Comparison of ENCODE assay signal across 6 worm cellular contexts in the genomic region with DNA sequence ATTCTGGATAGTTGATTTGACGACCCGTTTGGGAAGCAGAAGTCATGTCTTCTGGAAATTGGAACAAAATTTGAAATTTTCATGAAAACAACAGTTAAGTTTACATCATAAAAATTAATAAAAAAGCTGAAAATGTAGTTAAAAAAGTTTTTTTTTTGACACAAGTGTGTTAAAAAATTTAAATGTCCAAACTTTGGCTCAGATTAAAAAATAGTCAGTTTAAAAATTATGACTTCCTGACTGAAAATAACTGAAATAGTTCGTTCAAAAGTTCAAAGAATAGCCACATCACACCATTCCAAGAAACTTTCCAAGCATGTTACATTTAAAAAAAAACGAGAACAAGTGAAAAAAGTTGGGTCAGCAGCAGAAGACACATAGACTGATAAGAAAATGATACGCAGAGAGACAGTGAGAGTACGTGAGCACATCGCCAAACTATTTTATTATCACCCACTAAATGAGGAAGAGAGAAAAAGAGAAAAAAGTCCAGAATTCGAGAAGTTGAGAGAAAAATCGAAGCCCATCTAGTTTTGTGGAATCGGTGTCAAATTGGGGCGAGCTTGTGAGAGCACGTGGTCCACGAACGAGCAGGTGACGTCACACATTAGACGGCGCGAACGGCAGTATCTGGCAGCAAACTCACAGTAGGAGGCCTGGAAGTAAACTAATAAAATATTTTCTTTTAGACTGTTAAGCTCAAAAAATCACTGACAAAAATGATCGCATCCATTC.
TF ChIP-seq lines count a peak whose summit lies in the region.

acl-7 (minus strand) TSS at position 51 of the 735 bp plus-strand sequence.

TF ChIP-seq in whole organism, L1 larva, 84 proteins besides CTCF, POLR2A, EP300 and RAD21:
- TF ChIP-seq C04F5.9 (tag; optimal IDR thresholded peaks at IDR 0.05; lab: Kevin White, UChicago), result no peak
- TF ChIP-seq dpl-1 (GFP tag; optimal IDR thresholded peaks at IDR 0.05; lab: Kevin White, UChicago), result no peak
- no peak for TF ChIP-seq C34B4.2 (tag; optimal IDR thresholded peaks at IDR 0.05; lab: Kevin White, UChicago)
- TF ChIP-seq elt-2 (tag; optimal IDR thresholded peaks at IDR 0.05; lab: Kevin White, UChicago), result peak; percentile 42
- TF ChIP-seq sox-4 (tag; optimal IDR thresholded peaks at IDR 0.05; lab: Kevin White, UChicago), result no peak
- TF ChIP-seq lin-15B (tag; optimal IDR thresholded peaks at IDR 0.05; lab: Kevin White, UChicago), result no peak
- no peak for TF ChIP-seq egl-27 (tag; optimal IDR thresholded peaks at IDR 0.05; lab: Kevin White, UChicago)

TF ChIP-seq in whole organism, L2 larva, 48 proteins besides CTCF, POLR2A, EP300 and RAD21:
- TF ChIP-seq fos-1 (tag; optimal IDR thresholded peaks at IDR 0.05; lab: Kevin White, UChicago) (peak; percentile 54), ceh-16 (tag; optimal IDR thresholded peaks at IDR 0.05; lab: Kevin White, UChicago) (no peak), C34F6.9 (tag; optimal IDR thresholded peaks at IDR 0.05; lab: Kevin White, UChicago) (no peak), lsy-2 (tag; optimal IDR thresholded peaks at IDR 0.05; lab: Kevin White, UChicago) (no peak)

TF ChIP-seq in whole organism, L3 larva, 47 proteins besides CTCF, POLR2A, EP300 and RAD21:
- TF ChIP-seq ceh-82 (tag; optimal IDR thresholded peaks at IDR 0.05; lab: Kevin White, UChicago) (no peak), elt-3 (tag; optimal IDR thresholded peaks at IDR 0.05; lab: Kevin White, UChicago) (no peak), ceh-9 (tag; optimal IDR thresholded peaks at IDR 0.05; lab: Kevin White, UChicago) (no peak), elt-2 (tag; optimal IDR thresholded peaks at IDR 0.05; lab: Kevin White, UChicago) (peak; percentile 76), egl-27 (tag; optimal IDR thresholded peaks at IDR 0.05; lab: Kevin White, UChicago) (no peak), tbx-2 (tag; optimal IDR thresholded peaks at IDR 0.05; lab: Kevin White, UChicago) (no peak), eor-1 (tag; optimal IDR thresholded peaks at IDR 0.05; lab: Kevin White, UChicago) (no peak), nfya-1 (tag; optimal IDR thresholded peaks at IDR 0.05; lab: Kevin White, UChicago; ENCODE audit: insufficient read depth) (no peak), nhr-43 (tag; optimal IDR thresholded peaks at IDR 0.05; lab: Kevin White, UChicago; ENCODE audit: poor library complexity, severe bottlenecking) (no peak), ama-1 (optimal IDR thresholded peaks at IDR 0.05; lab: Kevin White, UChicago) (no peak), fkh-10 (GFP tag; optimal IDR thresholded peaks at IDR 0.05; lab: Kevin White, UChicago) (no peak), pqm-1 (tag; optimal IDR thresholded peaks at IDR 0.05; lab: Kevin White, UChicago) (peak; percentile 39), nhr-25 (tag; optimal IDR thresholded peaks at IDR 0.05; lab: Kevin White, UChicago) (no peak), ZK546.5 (tag; optimal IDR thresholded peaks at IDR 0.05; lab: Kevin White, UChicago) (no peak), nhr-76 (tag; optimal IDR thresholded peaks at IDR 0.05; lab: Kevin White, UChicago) (no peak), hmg-11 (tag; optimal IDR thresholded peaks at IDR 0.05; lab: Kevin White, UChicago) (no peak), zag-1 (tag; optimal IDR thresholded peaks at IDR 0.05; lab: Kevin White, UChicago) (no peak)

TF ChIP-seq in whole organism, L4 larva, 104 proteins besides CTCF, POLR2A, EP300 and RAD21:
- no peak for TF ChIP-seq zfp-3 (GFP tag; conservative IDR thresholded peaks at IDR 0.05; lab: Robert Waterston, UW)
- TF ChIP-seq dmd-6 (GFP tag; IDR thresholded peaks at IDR 0.05; lab: Robert Waterston, UW), result peak; percentile 46; the same call in 1 of the 2 replicates
- peak; percentile 55 for TF ChIP-seq dve-1 (tag; optimal IDR thresholded peaks at IDR 0.05; lab: Kevin White, UChicago; ENCODE audit: insufficient read depth)
- peak; percentile 82 for TF ChIP-seq pqm-1 (tag; optimal IDR thresholded peaks at IDR 0.05; lab: Kevin White, UChicago)
- TF ChIP-seq nhr-28 (tag; optimal IDR thresholded peaks at IDR 0.05; lab: Kevin White, UChicago), result peak; percentile 43
- peak; percentile 41 for TF ChIP-seq hlh-30 (tag; optimal IDR thresholded peaks at IDR 0.05; lab: Kevin White, UChicago; ENCODE audit: insufficient read depth)
- TF ChIP-seq daf-16 (GFP tag; optimal IDR thresholded peaks at IDR 0.05; lab: Kevin White, UChicago), result no peak
- TF ChIP-seq daf-16 (tag; optimal IDR thresholded peaks at IDR 0.05; lab: Kevin White, UChicago), result peak; percentile 52
- TF ChIP-seq hlh-11 (tag; optimal IDR thresholded peaks at IDR 0.05; lab: Kevin White, UChicago), result peak; percentile 40
- TF ChIP-seq tag-97 (GFP tag; IDR thresholded peaks at IDR 0.05; lab: Robert Waterston, UW), result no peak
- TF ChIP-seq mdl-1 (tag; optimal IDR thresholded peaks at IDR 0.05; lab: Kevin White, UChicago), result peak in 1 of 2 experiments; percentile 10
- no peak for TF ChIP-seq madf-5 (GFP tag; IDR thresholded peaks at IDR 0.05; lab: Robert Waterston, UW)
- TF ChIP-seq mdt-29 (GFP tag; IDR thresholded peaks at IDR 0.05; lab: Robert Waterston, UW), result peak; percentile 92

TF ChIP-seq in whole organism, late embryonic, 69 proteins besides CTCF, POLR2A, EP300 and RAD21:
- TF ChIP-seq ceh-6 (GFP tag; optimal IDR thresholded peaks at IDR 0.05; lab: Kevin White, UChicago) (no peak), hlh-15 (tag; optimal IDR thresholded peaks at IDR 0.05; lab: Kevin White, UChicago) (no peak), ama-1 (optimal IDR thresholded peaks at IDR 0.05; lab: Kevin White, UChicago) (no peak), pat-9 (tag; optimal IDR thresholded peaks at IDR 0.05; lab: Kevin White, UChicago) (no peak), ceh-45 (GFP tag; IDR thresholded peaks at IDR 0.05; lab: Robert Waterston, UW) (no peak), ceh-18 (tag; optimal IDR thresholded peaks at IDR 0.05; lab: Kevin White, UChicago) (no peak), tbx-2 (tag; optimal IDR thresholded peaks at IDR 0.05; lab: Kevin White, UChicago) (no peak), elt-2 (tag; optimal IDR thresholded peaks at IDR 0.05; lab: Kevin White, UChicago) (peak; percentile 44), Y22D7AL.16 (tag; optimal IDR thresholded peaks at IDR 0.05; lab: Kevin White, UChicago) (no peak)

TF ChIP-seq in whole organism, young adult, 124 proteins besides CTCF, POLR2A, EP300 and RAD21:
- TF ChIP-seq nhr-80 (tag; optimal IDR thresholded peaks at IDR 0.05; lab: Kevin White, UChicago), result peak; percentile 76
- TF ChIP-seq mcd-1 (GFP tag; IDR thresholded peaks at IDR 0.05; lab: Robert Waterston, UW), result 0 out of 2 replicates have a peak, but pooled peaks have one; percentile 27
- TF ChIP-seq atf-7 (tag; optimal IDR thresholded peaks at IDR 0.05; lab: Kevin White, UChicago), result peak; percentile 23
- TF ChIP-seq snpc-4 (GFP tag; optimal IDR thresholded peaks at IDR 0.05; lab: Kevin White, UChicago), result no peak
- no peak for TF ChIP-seq snpc-4 (tag; optimal IDR thresholded peaks at IDR 0.05; lab: Kevin White, UChicago)
- TF ChIP-seq F23B12.7 (tag; optimal IDR thresholded peaks at IDR 0.05; lab: Kevin White, UChicago; ENCODE audit: insufficient read depth), result no peak
- TF ChIP-seq ama-1 (optimal IDR thresholded peaks at IDR 0.05; lab: Kevin White, UChicago), result no peak
- TF ChIP-seq ama-1 (GFP tag; optimal IDR thresholded peaks at IDR 0.05; lab: Kevin White, UChicago), result no peak
TF ChIP-seq in whole organism, young adult: peak in this region for 3.
